Fruit fly (Drosophila melanogaster): ENCODE results near the gene ATP7.

Gene ATP7

dm6 chrX:11891682-11892179 is 36.9 kb downstream of the ATP7 start, which contains the start of gene sicily:
Gene sicily (plus strand): TSS chrX:11891732.
- TF ChIP-seq CG9139 (GFP tag; optimal IDR thresholded peaks at IDR 0.05): no peak
- no peak for TF ChIP-seq fd59A (GFP tag; optimal IDR thresholded peaks at IDR 0.05)
- TF ChIP-seq pdm3 (GFP tag; optimal IDR thresholded peaks at IDR 0.05): no peak
- peak; percentile 86 for TF ChIP-seq CG1621 (tag; optimal IDR thresholded peaks at IDR 0.05)
- TF ChIP-seq Eip78C (GFP tag): no peak
- no peak for TF ChIP-seq CG11902 (GFP tag; optimal IDR thresholded peaks at IDR 0.05)
- TF ChIP-seq achi (GFP tag; optimal IDR thresholded peaks at IDR 0.05): peak; percentile 96

dm6 chrX:11893643-11894042 is 38.8 kb downstream of the ATP7 start, which contains the start of gene wisp:
Gene wisp (plus strand): TSS chrX:11893943.
- no peak for TF ChIP-seq CG4318 (GFP tag; optimal IDR thresholded peaks at IDR 0.05)
- no peak for TF ChIP-seq OdsH (GFP tag; optimal IDR thresholded peaks at IDR 0.05)
- TF ChIP-seq vri (GFP tag; optimal IDR thresholded peaks at IDR 0.05): no peak
- TF ChIP-seq CG15336 (GFP tag; IDR thresholded peaks at IDR 0.05): no peak
- no peak for TF ChIP-seq CG16779 (tag; optimal IDR thresholded peaks at IDR 0.05)

dm6 chrX:11894198-11894597 is 39.4 kb downstream of the ATP7 start:
- TF ChIP-seq CG4318 (GFP tag; optimal IDR thresholded peaks at IDR 0.05) (no peak), Lpt (GFP tag; optimal IDR thresholded peaks at IDR 0.05) (no peak), CG6276 (GFP tag; optimal IDR thresholded peaks at IDR 0.05) (no peak), Sox102F (GFP tag; optimal IDR thresholded peaks at IDR 0.05) (no peak), Hr38 (GFP tag; optimal IDR thresholded peaks at IDR 0.05) (no peak), acj6 (GFP tag; optimal IDR thresholded peaks at IDR 0.05) (no peak), CG7368 (GFP tag; optimal IDR thresholded peaks at IDR 0.05) (no peak), CG10669 (GFP tag; optimal IDR thresholded peaks at IDR 0.05) (no peak), CG31627 (GFP tag; optimal IDR thresholded peaks at IDR 0.05) (no peak), Hr39 (GFP tag; optimal IDR thresholded peaks at IDR 0.05) (no peak), Sox15 (GFP tag; optimal IDR thresholded peaks at IDR 0.05) (no peak), cyc (GFP tag; optimal IDR thresholded peaks at IDR 0.05) (no peak), CG9139 (GFP tag; optimal IDR thresholded peaks at IDR 0.05) (no peak), OdsH (GFP tag; optimal IDR thresholded peaks at IDR 0.05) (no peak), Gug (GFP tag; IDR thresholded peaks at IDR 0.05) (no peak), eg (GFP tag; IDR thresholded peaks at IDR 0.05) (no peak), CG6854 (GFP tag; optimal IDR thresholded peaks at IDR 0.05) (no peak), vri (GFP tag; optimal IDR thresholded peaks at IDR 0.05) (no peak)

- TF ChIP-seq CG8119 (GFP tag; IDR thresholded peaks at IDR 0.05) (no peak), CG3919 (GFP tag; optimal IDR thresholded peaks at IDR 0.05) (peak; percentile 14)
Measured at dm6 chrX:11895141-11895540, 40.3 kb downstream of the ATP7 start.

dm6 chrX:11905144-11905543 is 50.3 kb downstream of the ATP7 start, which contains the start of gene Upf1:
Gene Upf1 (minus strand): TSS chrX:11905371.
- peak; percentile 30 for TF ChIP-seq esn (GFP tag; optimal IDR thresholded peaks at IDR 0.05)
- peak; percentile 13 for TF ChIP-seq CG31627 (GFP tag; optimal IDR thresholded peaks at IDR 0.05)
- TF ChIP-seq net (GFP tag; optimal IDR thresholded peaks at IDR 0.05): no peak
- TF ChIP-seq CG10631 (GFP tag; optimal IDR thresholded peaks at IDR 0.05): peak; percentile 28

- TF ChIP-seq CG15336 (GFP tag; IDR thresholded peaks at IDR 0.05): no peak
- peak; percentile 41 for TF ChIP-seq Eip78C (GFP tag)
- TF ChIP-seq CG4318 (GFP tag; optimal IDR thresholded peaks at IDR 0.05): no peak
Measured at dm6 chrX:11906818-11907281, 52.0 kb downstream of the ATP7 start, which contains the start of gene CG43156. Gene CG43156 (minus strand): TSS chrX:11906868.

All from whole organism, prepupa.